Worm (Caenorhabditis elegans) whole organism, midembryonic: ENCODE data around the gene Y40H4A.2.

Experiments used
- T22C8.4 ChIP-seq: fragments of 200-800 bp; sonication (Bioruptor generic); IDR thresholded peaks from 2 replicates; pipeline ENCODE4 v1.3.6; 2022; ENCODE audit warnings: missing genetic modification characterization, missing compliant biosample characterization
- cog-1 ChIP-seq: sonication (generic microtip); optimal IDR thresholded peaks from 2 replicates; lab custom pipeline; 2016; ENCODE audit warnings: missing genetic modification characterization, missing compliant biosample characterization
- flt-1 ChIP-seq: fragments of 200-800 bp; sonication (Bioruptor generic); IDR thresholded peaks from 2 replicates; pipeline ENCODE4 v1.3.6; 2022; ENCODE audit warnings: missing genetic modification characterization, missing compliant biosample characterization
- klf-2 ChIP-seq: fragments of 200-800 bp; sonication (Bioruptor generic); conservative IDR thresholded peaks from 2 replicates; pipeline ENCODE4 v1.3.6; 2022; ENCODE audit warnings: missing genetic modification reagents, missing genetic modification characterization, missing compliant biosample characterization
- med-1 ChIP-seq: sonication (generic microtip); optimal IDR thresholded peaks from 2 replicates; lab custom pipeline; 2017; ENCODE audit warnings: missing genetic modification characterization, mild to moderate bottlenecking, missing compliant biosample characterization, antibody characterized with exemption, missing genetic modification reagents; ENCODE audit not compliant: insufficient read depth
- ref-1 ChIP-seq: fragments of 200-800 bp; sonication (Bioruptor generic); conservative IDR thresholded peaks from 2 replicates; pipeline ENCODE4 v1.3.6; 2022; ENCODE audit warnings: missing genetic modification reagents, missing genetic modification characterization, missing compliant biosample characterization
- tab-1 ChIP-seq: fragments of 200-800 bp; sonication (Bioruptor generic); IDR thresholded peaks from 2 replicates; pipeline ENCODE4 v1.3.6; 2022; ENCODE audit warnings: missing genetic modification characterization, missing compliant biosample characterization
- ztf-23 ChIP-seq: fragments of 200-800 bp; sonication (Bioruptor generic); IDR thresholded peaks from 2 replicates; pipeline ENCODE4 v1.3.6; 2022; ENCODE audit warnings: missing genetic modification reagents, missing genetic modification characterization, missing compliant biosample characterization
- ztf-29 ChIP-seq: fragments of 200-800 bp; sonication (Bioruptor generic); IDR thresholded peaks from 2 replicates; pipeline ENCODE4 v1.3.6; 2022; ENCODE audit warnings: missing genetic modification reagents, missing genetic modification characterization, missing compliant biosample characterization

The Y40H4A.2 gene

DNA sequence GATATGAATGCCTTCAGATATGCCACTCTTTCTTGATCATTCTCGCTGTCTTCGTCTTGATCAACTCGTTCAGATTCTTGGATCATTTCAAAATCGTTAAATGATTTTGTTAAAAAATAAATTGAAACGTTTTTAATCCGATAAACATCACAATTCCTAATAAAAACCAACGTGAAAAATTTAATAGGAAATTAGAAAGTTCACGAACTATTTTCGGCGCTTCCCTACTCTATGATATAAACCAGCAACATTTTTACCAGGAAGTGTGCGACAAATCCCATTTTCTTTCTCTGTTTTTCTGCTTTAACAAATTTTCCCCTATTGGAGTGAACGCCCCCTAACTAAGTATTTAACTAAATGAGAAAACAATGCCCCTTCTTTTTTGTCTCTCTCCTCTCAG, at the start of gene Y40H4A.2:
TSS of gene Y40H4A.2 (minus strand) at position 101 of the 400 bp plus-strand sequence.
- no peak for TF ChIP-seq klf-2 (GFP tag; lab: Robert Waterston, UW)
- no peak for TF ChIP-seq tab-1 (GFP tag; lab: Robert Waterston, UW)
- no peak for TF ChIP-seq ztf-29 (GFP tag; lab: Robert Waterston, UW)
- no peak for TF ChIP-seq cog-1
- TF ChIP-seq T22C8.4: no peak
- no peak for TF ChIP-seq ref-1 (GFP tag; lab: Robert Waterston, UW)
- TF ChIP-seq med-1 (GFP tag; lab: Kevin White, UChicago): no peak
- TF ChIP-seq flt-1: no peak

- TF ChIP-seq cog-1 (no peak), tab-1 (GFP tag; lab: Robert Waterston, UW) (no peak), T22C8.4 (no peak), ztf-23 (GFP tag; lab: Robert Waterston, UW) (no peak), klf-2 (GFP tag; lab: Robert Waterston, UW) (no peak), ztf-29 (GFP tag; lab: Robert Waterston, UW) (no peak), med-1 (GFP tag; lab: Kevin White, UChicago) (no peak), flt-1 (no peak), ref-1 (GFP tag; lab: Robert Waterston, UW) (no peak)
Measured at ce11 chrV:14633319-14633718, 48.1 kb upstream of the Y40H4A.2 start.

ce11 chrV:14631588-14631987, 46.3 kb upstream of the Y40H4A.2 start, which contains the start of gene F43D2.3:
TSS of gene F43D2.3 (plus strand) at chrV:14631888.
- no peak for TF ChIP-seq med-1 (GFP tag; lab: Kevin White, UChicago)
- TF ChIP-seq klf-2 (GFP tag; lab: Robert Waterston, UW): no peak
- no peak for TF ChIP-seq cog-1
- TF ChIP-seq flt-1: no peak
- no peak for TF ChIP-seq tab-1 (GFP tag; lab: Robert Waterston, UW)
- TF ChIP-seq ref-1 (GFP tag; lab: Robert Waterston, UW): no peak
- no peak for TF ChIP-seq T22C8.4
- TF ChIP-seq ztf-23 (GFP tag; lab: Robert Waterston, UW): no peak
- TF ChIP-seq ztf-29 (GFP tag; lab: Robert Waterston, UW): no peak

- TF ChIP-seq tab-1 (GFP tag; lab: Robert Waterston, UW) (no peak), T22C8.4 (no peak), ztf-23 (GFP tag; lab: Robert Waterston, UW) (no peak), cog-1 (no peak)
Measured at ce11 chrV:14625662-14626061, 40.4 kb upstream of the Y40H4A.2 start.

- TF ChIP-seq ref-1 (GFP tag; lab: Robert Waterston, UW): no peak
- TF ChIP-seq ztf-23 (GFP tag; lab: Robert Waterston, UW): no peak
- TF ChIP-seq tab-1 (GFP tag; lab: Robert Waterston, UW): no peak
- no peak for TF ChIP-seq med-1 (GFP tag; lab: Kevin White, UChicago)
- TF ChIP-seq cog-1: no peak
- TF ChIP-seq klf-2 (GFP tag; lab: Robert Waterston, UW): no peak
- TF ChIP-seq ztf-29 (GFP tag; lab: Robert Waterston, UW): no peak
- TF ChIP-seq flt-1: no peak
- TF ChIP-seq T22C8.4: no peak
Measured at ce11 chrV:14620835-14621234, 35.6 kb upstream of the Y40H4A.2 start, which contains the start of gene hot-1. TSS of gene hot-1 (plus strand) at chrV:14621135.

DNA sequence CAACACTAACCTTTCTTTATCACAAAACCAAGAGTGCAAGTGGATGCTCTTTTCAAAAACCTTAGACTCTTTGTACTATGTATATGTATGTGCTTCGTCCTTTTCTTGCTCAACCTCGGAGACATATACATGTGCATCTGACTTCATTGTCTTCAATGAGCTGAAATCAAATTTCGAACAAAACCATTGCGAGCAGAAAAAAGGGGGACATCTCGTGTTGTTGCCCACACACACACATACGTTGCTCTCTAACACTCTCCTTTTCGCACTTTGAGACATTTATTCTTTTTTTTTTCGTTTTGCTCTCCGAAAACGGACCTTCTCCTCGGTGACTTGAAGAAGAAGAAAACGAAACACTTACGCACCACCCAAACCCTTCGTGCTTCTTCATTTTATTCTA, 35.1 kb upstream of the Y40H4A.2 start:
- TF ChIP-seq ref-1 (GFP tag; lab: Robert Waterston, UW): no peak
- TF ChIP-seq flt-1: no peak
- TF ChIP-seq T22C8.4: no peak
- no peak for TF ChIP-seq ztf-29 (GFP tag; lab: Robert Waterston, UW)
- no peak for TF ChIP-seq cog-1
- TF ChIP-seq tab-1 (GFP tag; lab: Robert Waterston, UW): no peak
- no peak for TF ChIP-seq ztf-23 (GFP tag; lab: Robert Waterston, UW)
- no peak for TF ChIP-seq klf-2 (GFP tag; lab: Robert Waterston, UW)
- TF ChIP-seq med-1 (GFP tag; lab: Kevin White, UChicago): no peak

- TF ChIP-seq cog-1 (no peak), flt-1 (no peak), T22C8.4 (no peak), ztf-29 (GFP tag; lab: Robert Waterston, UW) (no peak), med-1 (GFP tag; lab: Kevin White, UChicago) (no peak), klf-2 (GFP tag; lab: Robert Waterston, UW) (no peak), ztf-23 (GFP tag; lab: Robert Waterston, UW) (no peak), tab-1 (GFP tag; lab: Robert Waterston, UW) (no peak), ref-1 (GFP tag; lab: Robert Waterston, UW) (no peak)
Measured at ce11 chrV:14617711-14618110, 32.5 kb upstream of the Y40H4A.2 start.

ce11 chrV:14615671-14616070, 30.4 kb upstream of the Y40H4A.2 start:
- TF ChIP-seq med-1 (GFP tag; lab: Kevin White, UChicago) (no peak), cog-1 (no peak), tab-1 (GFP tag; lab: Robert Waterston, UW) (no peak), flt-1 (no peak), klf-2 (GFP tag; lab: Robert Waterston, UW) (no peak), T22C8.4 (no peak)

ce11 chrV:14614454-14614853, 29.2 kb upstream of the Y40H4A.2 start:
- TF ChIP-seq ztf-23 (GFP tag; lab: Robert Waterston, UW): no peak
- TF ChIP-seq ref-1 (GFP tag; lab: Robert Waterston, UW): no peak
- no peak for TF ChIP-seq tab-1 (GFP tag; lab: Robert Waterston, UW)
- no peak for TF ChIP-seq klf-2 (GFP tag; lab: Robert Waterston, UW)
- no peak for TF ChIP-seq T22C8.4

DNA sequence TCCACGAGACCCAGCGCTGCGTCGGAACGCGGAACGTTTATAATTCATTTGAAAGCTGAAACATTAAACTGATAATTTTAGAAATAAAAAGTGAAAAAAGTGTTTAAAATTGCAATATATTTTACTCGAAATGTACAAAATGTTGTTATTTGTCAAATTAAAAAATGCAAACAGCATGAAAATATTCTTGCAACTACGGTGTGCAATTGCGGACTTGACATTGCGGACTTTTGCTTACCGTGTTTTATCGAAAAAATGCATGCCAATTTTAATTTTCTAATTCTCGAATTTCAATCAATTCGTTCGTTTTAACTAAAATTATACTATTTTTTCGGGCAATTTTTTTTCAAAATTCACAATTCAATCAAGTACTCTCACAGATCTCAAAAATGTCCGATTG, 26.9 kb upstream of the Y40H4A.2 start, which contains the start of the genes R11H6.5 and ccnk-1:
TSS of gene R11H6.5 (minus strand) at position 55 of the 400 bp plus-strand sequence.
TSS of gene ccnk-1 (plus strand) at position 381 of the 400 bp plus-strand sequence.
- TF ChIP-seq ztf-23 (GFP tag; lab: Robert Waterston, UW) (no peak), flt-1 (no peak), ztf-29 (GFP tag; lab: Robert Waterston, UW) (no peak)
